Fruit fly (Drosophila melanogaster) whole organism, embryonic: ENCODE measurements around the gene Ac76E.

Source experiments
- BtbVII ChIP-seq: fragments of 200-800 bp; sonication (Bioruptor generic); optimal IDR thresholded peaks from 3 replicates; lab custom pipeline; 2017; ENCODE audit warnings: missing biosample characterization, mild to moderate bottlenecking, missing genetic modification characterization
- CG10366 ChIP-seq: fragments of 200-800 bp; sonication (Bioruptor generic); IDR thresholded peaks from 2 replicates; pipeline ENCODE4 v1.3.6; 2022; ENCODE audit warnings: missing biosample characterization, missing genetic modification characterization
- CG10462 ChIP-seq: fragments of 200-800 bp; sonication (Bioruptor generic); optimal IDR thresholded peaks from 2 replicates; lab custom pipeline; 2016; ENCODE audit warnings: missing biosample characterization, missing genetic modification characterization
- CG13424 ChIP-seq: fragments of 200-800 bp; sonication (Bioruptor generic); optimal IDR thresholded peaks from 2 replicates; lab custom pipeline; 2019; ENCODE audit warnings: missing biosample characterization, mild to moderate bottlenecking, missing genetic modification characterization, moderate library complexity
- CG14050 ChIP-seq: fragments of 200-800 bp; sonication (Bioruptor generic); IDR thresholded peaks from 3 replicates; pipeline ENCODE4 v1.3.6; 2022; ENCODE audit warnings: missing biosample characterization, missing genetic modification characterization
- CG17328 ChIP-seq: fragments of 200-800 bp; sonication (Bioruptor generic); IDR thresholded peaks from 2 replicates; pipeline ENCODE4 v1.3.6; 2022; ENCODE audit warnings: missing biosample characterization, missing genetic modification characterization
- CG17359 ChIP-seq: fragments of 200-800 bp; sonication (Bioruptor generic); optimal IDR thresholded peaks from 3 replicates; lab custom pipeline; 2018; ENCODE audit warnings: missing biosample characterization, mild to moderate bottlenecking, missing genetic modification characterization, moderate library complexity
- CG17385 ChIP-seq: fragments of 200-800 bp; sonication (Bioruptor generic); optimal IDR thresholded peaks from 3 replicates; lab custom pipeline; 2018; ENCODE audit warnings: missing biosample characterization, mild to moderate bottlenecking, missing genetic modification characterization
- CG2712 ChIP-seq: fragments of 200-800 bp; optimal IDR thresholded peaks from 3 replicates; lab custom pipeline; 2019; ENCODE audit warnings: missing biosample characterization, mild to moderate bottlenecking, missing genetic modification characterization, moderate library complexity
- CG3281 ChIP-seq: fragments of 200-800 bp; sonication (Bioruptor generic); optimal IDR thresholded peaks from 3 replicates; lab custom pipeline; 2017; ENCODE audit warnings: missing biosample characterization, mild to moderate bottlenecking, missing genetic modification characterization
- CG3995 ChIP-seq: fragments of 200-800 bp; sonication (Bioruptor generic); optimal IDR thresholded peaks from 3 replicates; lab custom pipeline; 2016; ENCODE audit warnings: missing biosample characterization, missing genetic modification characterization
- CG4617 ChIP-seq: fragments of 200-800 bp; sonication (Bioruptor generic); optimal IDR thresholded peaks from 3 replicates; lab custom pipeline; 2016; ENCODE audit warnings: missing biosample characterization, missing genetic modification characterization, borderline replicate concordance
- CG6683 ChIP-seq: fragments of 200-800 bp; sonication (Bioruptor generic); optimal IDR thresholded peaks from 2 replicates; lab custom pipeline; 2017; ENCODE audit warnings: missing biosample characterization, mild to moderate bottlenecking, missing genetic modification characterization, missing genetic modification reagents
- CG7839 ChIP-seq: fragments of 200-800 bp; sonication (Bioruptor generic); optimal IDR thresholded peaks from 3 replicates; lab custom pipeline; 2018; ENCODE audit warnings: missing biosample characterization, mild to moderate bottlenecking, missing genetic modification characterization, moderate library complexity
- CG8089 ChIP-seq: fragments of 200-800 bp; sonication (Bioruptor generic); optimal IDR thresholded peaks from 3 replicates; lab custom pipeline; 2016; ENCODE audit warnings: missing biosample characterization, missing genetic modification characterization
- CG8281 ChIP-seq: fragments of 200-800 bp; sonication (Bioruptor generic); optimal IDR thresholded peaks from 2 replicates; lab custom pipeline; 2018; ENCODE audit warnings: missing biosample characterization, mild to moderate bottlenecking, missing genetic modification characterization, moderate library complexity
- CG8290 ChIP-seq, 3 experiments: fragments of 200-800 bp; sonication (Bioruptor generic); optimal IDR thresholded peaks; 2 replicates each; lab custom pipeline; 2016 to 2019; ENCODE audit warnings: missing biosample characterization in 3 of 3, missing genetic modification characterization in 3 of 3, mild to moderate bottlenecking in 2 of 3, moderate library complexity in 1 of 3
- CG9727 ChIP-seq: fragments of 200-800 bp; sonication (Bioruptor generic); optimal IDR thresholded peaks from 3 replicates; lab custom pipeline; 2017; ENCODE audit warnings: missing biosample characterization, mild to moderate bottlenecking, missing genetic modification characterization
- CoRest ChIP-seq: fragments of 200-800 bp; sonication (Bioruptor generic); optimal IDR thresholded peaks from 3 replicates; lab custom pipeline; 2018; ENCODE audit warnings: missing biosample characterization, mild to moderate bottlenecking, missing genetic modification characterization, moderate library complexity
- Dip2 ChIP-seq: fragments of 200-800 bp; sonication (Bioruptor generic); IDR thresholded peaks from 2 replicates; pipeline ENCODE4 v1.3.6; 2022; ENCODE audit warnings: missing biosample characterization, missing genetic modification characterization
- E2f2 ChIP-seq: fragments of 200-800 bp; sonication (Bioruptor generic); IDR thresholded peaks from 2 replicates; pipeline ENCODE4 v1.3.6; 2022; ENCODE audit warnings: missing biosample characterization, missing genetic modification characterization
- Elba2 ChIP-seq: fragments of 200-800 bp; sonication (Bioruptor generic); optimal IDR thresholded peaks from 3 replicates; lab custom pipeline; 2016; ENCODE audit warnings: missing biosample characterization, missing genetic modification characterization
- Ets65A ChIP-seq: fragments of 200-800 bp; sonication (Bioruptor generic); peaks from one replicate; lab custom pipeline; 2016; ENCODE audit warnings: missing biosample characterization, missing genetic modification characterization
- Jarid2 ChIP-seq: fragments of 200-800 bp; sonication (Bioruptor generic); optimal IDR thresholded peaks from 3 replicates; lab custom pipeline; 2017; ENCODE audit warnings: mild to moderate bottlenecking, missing biosample characterization, missing genetic modification reagents, missing genetic modification characterization
- Meics ChIP-seq: fragments of 200-800 bp; sonication (Bioruptor generic); optimal IDR thresholded peaks from 2 replicates; lab custom pipeline; 2017; ENCODE audit warnings: missing biosample characterization, mild to moderate bottlenecking, missing genetic modification characterization
- NC2α ChIP-seq: fragments of 200-800 bp; sonication (Bioruptor generic); optimal IDR thresholded peaks from 2 replicates; lab custom pipeline; 2016; ENCODE audit warnings: missing biosample characterization, missing genetic modification characterization
- Oaz ChIP-seq: fragments of 200-800 bp; sonication (Bioruptor generic); IDR thresholded peaks from 2 replicates; pipeline ENCODE4 v1.3.6; 2022; ENCODE audit warnings: missing biosample characterization, missing genetic modification characterization
- Sox102F ChIP-seq: fragments of 200-800 bp; sonication (Bioruptor generic); optimal IDR thresholded peaks from 2 replicates; lab custom pipeline; 2018; ENCODE audit warnings: missing biosample characterization, mild to moderate bottlenecking, missing genetic modification characterization, moderate library complexity
- Spps ChIP-seq: fragments of 200-800 bp; sonication (Bioruptor generic); optimal IDR thresholded peaks from 2 replicates; lab custom pipeline; 2018; ENCODE audit warnings: missing biosample characterization, mild to moderate bottlenecking, missing genetic modification characterization
- Xrp1 ChIP-seq: fragments of 200-800 bp; sonication (Bioruptor generic); IDR thresholded peaks from 2 replicates; pipeline ENCODE4 v1.3.6; 2022; ENCODE audit warnings: missing biosample characterization, missing genetic modification characterization
- amos ChIP-seq: fragments of 200-800 bp; sonication (Bioruptor generic); IDR thresholded peaks from 2 replicates; pipeline ENCODE4 v1.3.6; 2022; ENCODE audit warnings: missing biosample characterization, missing genetic modification characterization; ENCODE audit not compliant: partially characterized antibody
- ato ChIP-seq: fragments of 200-800 bp; sonication (Bioruptor generic); IDR thresholded peaks from 2 replicates; pipeline ENCODE4 v1.3.6; 2022; ENCODE audit warnings: missing biosample characterization, missing genetic modification characterization; ENCODE audit not compliant: partially characterized antibody
- az2 ChIP-seq: fragments of 200-800 bp; sonication (Bioruptor generic); optimal IDR thresholded peaks from 3 replicates; lab custom pipeline; 2016; ENCODE audit warnings: missing biosample characterization, missing genetic modification characterization
- bbx ChIP-seq: fragments of 200-800 bp; sonication (Bioruptor generic); IDR thresholded peaks from 2 replicates; pipeline ENCODE4 v1.3.6; 2022; ENCODE audit warnings: missing biosample characterization, missing genetic modification characterization; ENCODE audit not compliant: partially characterized antibody
- eve ChIP-seq, 2 experiments: fragments of >200 bp; optimal IDR thresholded peaks; 2 replicates each; lab custom pipeline; 2017; ENCODE audit warnings: missing biosample characterization in 2 of 2, missing genetic modification characterization in 2 of 2
- ftz-f1 ChIP-seq: fragments of 200-800 bp; sonication (Bioruptor generic); optimal IDR thresholded peaks from 2 replicates; lab custom pipeline; 2016; ENCODE audit warnings: missing biosample characterization, missing genetic modification characterization
- gem ChIP-seq: fragments of 200-800 bp; sonication (Bioruptor generic); optimal IDR thresholded peaks from 2 replicates; lab custom pipeline; 2019; ENCODE audit warnings: missing biosample characterization, mild to moderate bottlenecking, missing genetic modification characterization, moderate library complexity
- ind ChIP-seq: fragments of 200-800 bp; sonication (Bioruptor generic); optimal IDR thresholded peaks from 3 replicates; lab custom pipeline; 2016; ENCODE audit warnings: missing biosample characterization, missing genetic modification characterization
- kay ChIP-seq: fragments of 200-800 bp; sonication (Bioruptor generic); optimal IDR thresholded peaks from 2 replicates; lab custom pipeline; 2016; ENCODE audit warnings: missing biosample characterization, missing genetic modification characterization
- nerfin-1 ChIP-seq: fragments of 200-800 bp; sonication (Bioruptor generic); optimal IDR thresholded peaks from 3 replicates; lab custom pipeline; 2019; ENCODE audit warnings: missing biosample characterization, mild to moderate bottlenecking, missing genetic modification characterization, moderate library complexity
- org-1 ChIP-seq: fragments of 200-800 bp; sonication (Bioruptor generic); optimal IDR thresholded peaks from 2 replicates; lab custom pipeline; 2017; ENCODE audit warnings: missing biosample characterization, missing genetic modification characterization
- peb ChIP-seq: fragments of 200-800 bp; sonication (Bioruptor generic); IDR thresholded peaks from 2 replicates; pipeline ENCODE4 v1.3.6; 2022; ENCODE audit warnings: missing biosample characterization, missing genetic modification characterization
- psq ChIP-seq: fragments of 200-800 bp; sonication (Bioruptor generic); optimal IDR thresholded peaks from 2 replicates; lab custom pipeline; 2017; ENCODE audit warnings: missing biosample characterization, missing genetic modification characterization
- rib ChIP-seq: fragments of 200-800 bp; sonication (Bioruptor generic); IDR thresholded peaks from 2 replicates; pipeline ENCODE4 v1.3.6; 2022; ENCODE audit warnings: missing biosample characterization, missing genetic modification characterization
- row ChIP-seq: fragments of 200-800 bp; sonication (Bioruptor generic); IDR thresholded peaks from 3 replicates; pipeline ENCODE4 v1.3.6; 2022; ENCODE audit warnings: missing biosample characterization, missing genetic modification characterization
- seq ChIP-seq: fragments of 200-800 bp; sonication (Bioruptor generic); IDR thresholded peaks from 2 replicates; pipeline ENCODE4 v1.3.6; 2022; ENCODE audit warnings: missing biosample characterization, missing genetic modification characterization
- sob ChIP-seq: fragments of 200-800 bp; sonication (Bioruptor generic); IDR thresholded peaks from 2 replicates; pipeline ENCODE4 v1.3.6; 2022; ENCODE audit warnings: missing biosample characterization, missing genetic modification characterization
- sqz ChIP-seq: fragments of 200-800 bp; sonication (Bioruptor generic); optimal IDR thresholded peaks from 3 replicates; lab custom pipeline; 2018; ENCODE audit warnings: missing biosample characterization, mild to moderate bottlenecking, missing genetic modification characterization
- twi ChIP-seq: fragments of 200-800 bp; optimal IDR thresholded peaks from 2 replicates; lab custom pipeline; 2019; ENCODE audit warnings: missing biosample characterization, mild to moderate bottlenecking, missing genetic modification characterization, moderate library complexity
- zen ChIP-seq: fragments of 200-800 bp; sonication (Bioruptor generic); optimal IDR thresholded peaks from 3 replicates; lab custom pipeline; 2018; ENCODE audit warnings: missing biosample characterization, mild to moderate bottlenecking, missing genetic modification characterization, moderate library complexity

Gene Ac76E

DNA sequence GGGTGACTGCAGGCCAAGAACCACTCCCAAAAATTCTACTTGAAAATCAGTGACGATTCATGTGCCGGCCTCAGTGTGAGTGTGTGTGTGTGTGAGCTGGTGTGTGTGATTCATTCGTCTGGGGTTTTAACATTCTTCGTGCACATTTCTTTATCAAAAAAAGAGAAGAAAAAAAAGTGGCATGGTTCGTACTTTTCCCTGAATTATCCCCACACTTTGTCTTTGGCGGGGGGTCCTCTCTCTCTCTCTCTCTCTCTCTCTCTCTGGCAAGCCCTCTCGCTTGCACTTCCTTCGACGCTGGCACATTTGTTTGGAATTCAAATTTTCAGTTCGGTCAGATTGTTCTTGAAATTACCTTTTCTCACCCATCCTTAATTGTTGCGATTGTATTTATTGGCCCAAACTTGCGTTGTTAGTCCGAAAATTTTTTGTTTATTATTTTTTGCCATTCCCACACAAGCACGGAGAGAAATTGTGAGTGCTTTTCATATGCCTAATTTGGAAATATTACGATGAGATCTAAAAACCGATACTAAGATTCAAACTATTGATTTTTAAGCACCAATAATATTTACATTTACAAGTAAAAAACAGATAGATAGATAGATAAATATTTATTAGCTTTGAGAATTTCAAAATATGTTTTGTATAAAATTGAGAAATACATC is 9.9 kb upstream of the Ac76E start (continued):
- TF ChIP-seq CG17385 (GFP tag; lab: Kevin White, UChicago) (no peak), CG8089 (GFP tag; lab: Kevin White, UChicago) (no peak), zen (tag; lab: Kevin White, UChicago) (no peak), Oaz (no peak), CG10366 (GFP tag; lab: Robert Waterston, UW) (no peak), sob (GFP tag; lab: Robert Waterston, UW) (no peak), Xrp1 (GFP tag; lab: Robert Waterston, UW) (no peak; the same call in 1 of the 2 replicates), Meics (GFP tag; lab: Kevin White, UChicago) (peak; percentile 10), nerfin-1 (tag; lab: Kevin White, UChicago) (no peak), CG17328 (GFP tag; lab: Robert Waterston, UW) (no peak), sqz (GFP tag; lab: Kevin White, UChicago) (peak; percentile 92), eve (GFP tag; optimal IDR thresholded peaks at IDR 0.05; lab: Kevin White, UChicago) (no peak), seq (0 out of 2 replicates have a peak, but pooled peaks have one; percentile 7), E2f2 (GFP tag; lab: Robert Waterston, UW) (0 out of 2 replicates have a peak, but pooled peaks have one; percentile 6), ftz-f1 (GFP tag; lab: Kevin White, UChicago) (no peak), az2 (GFP tag; lab: Kevin White, UChicago) (no peak), CG7839 (tag; lab: Kevin White, UChicago) (peak; percentile 32), NC2α (GFP tag; lab: Kevin White, UChicago) (no peak), gem (tag; lab: Kevin White, UChicago) (peak; percentile 58), CoRest (peak; percentile 34), CG6683 (GFP tag; lab: Kevin White, UChicago) (no peak), amos (GFP tag; lab: Robert Waterston, UW) (no peak; the same call in 1 of the 2 replicates), Spps (tag; lab: Kevin White, UChicago) (no peak), row (peak; percentile 39), kay (GFP tag; lab: Kevin White, UChicago) (no peak), CG9727 (GFP tag; lab: Kevin White, UChicago) (no peak), CG3995 (GFP tag; lab: Kevin White, UChicago) (no peak), Elba2 (GFP tag; lab: Kevin White, UChicago) (no peak), CG14050 (GFP tag; lab: Robert Waterston, UW) (no peak), rib (GFP tag; lab: Robert Waterston, UW) (0 out of 2 replicates have a peak, but pooled peaks have one; percentile 12), Sox102F (GFP tag; lab: Kevin White, UChicago) (peak; percentile 43), CG13424 (tag; lab: Kevin White, UChicago) (peak; percentile 9), org-1 (GFP tag; lab: Kevin White, UChicago) (no peak), CG8281 (tag; lab: Kevin White, UChicago) (no peak), ind (GFP tag; lab: Kevin White, UChicago) (no peak), CG10462 (GFP tag; lab: Kevin White, UChicago) (no peak), peb (GFP tag; lab: Robert Waterston, UW) (no peak), psq (no peak), CG8290 (GFP tag; optimal IDR thresholded peaks at IDR 0.05; lab: Kevin White, UChicago) (no peak), CG8290 (tag; optimal IDR thresholded peaks at IDR 0.05; lab: Kevin White, UChicago) (no peak), CG4617 (GFP tag; lab: Kevin White, UChicago) (no peak), bbx (GFP tag; lab: Robert Waterston, UW) (no peak), ato (no peak), twi (tag; lab: Kevin White, UChicago) (no peak), Jarid2 (no peak), CG2712 (tag; lab: Kevin White, UChicago) (peak; percentile 8), Ets65A (GFP tag; lab: Kevin White, UChicago) (no peak), CG17359 (tag; lab: Kevin White, UChicago) (peak; percentile 8), BtbVII (no peak), CG3281 (GFP tag; lab: Kevin White, UChicago) (peak; percentile 35), Dip2 (no peak)
